Fruit fly (Drosophila melanogaster): ENCODE results near the gene MICU1.
A peak's percentile ranks its signal among the peaks of the same experiment; 100 is the strongest.

The MICU1 gene

dm6 chr2L:7154861-7155594 lies 27.0 kb upstream of the MICU1 start (continued):
- TF ChIP-seq so (GFP tag; IDR thresholded peaks at IDR 0.05) (no peak), nmo (GFP tag; optimal IDR thresholded peaks at IDR 0.05) (peak; percentile 25), gcm (GFP tag; optimal IDR thresholded peaks at IDR 0.05) (no peak), CG11456 (GFP tag; IDR thresholded peaks at IDR 0.05) (peak; percentile 54; the same call in 1 of the 3 replicates), ap (GFP tag; IDR thresholded peaks at IDR 0.05) (0 out of 2 replicates have a peak, but pooled peaks have one; percentile 19), CG3847 (GFP tag; IDR thresholded peaks at IDR 0.05) (no peak), CG7786 (GFP tag; optimal IDR thresholded peaks at IDR 0.05) (peak; percentile 2), CG7963 (GFP tag; IDR thresholded peaks at IDR 0.05; ENCODE audit: partially characterized antibody) (no peak), dati (GFP tag; IDR thresholded peaks at IDR 0.05) (no peak), ken (GFP tag; IDR thresholded peaks at IDR 0.05) (no peak), CG11504 (tag; optimal IDR thresholded peaks at IDR 0.05) (peak; percentile 63), Abd-B (GFP tag; optimal IDR thresholded peaks at IDR 0.05) (no peak), Mrtf (GFP tag; IDR thresholded peaks at IDR 0.05) (no peak), CG1647 (GFP tag; optimal IDR thresholded peaks at IDR 0.05) (peak; percentile 13), CTCF (GFP tag; optimal IDR thresholded peaks at IDR 0.05) (no peak), CG3163 (GFP tag; optimal IDR thresholded peaks at IDR 0.05) (no peak), kay (GFP tag; optimal IDR thresholded peaks at IDR 0.05) (peak; percentile 49), CG10321 (GFP tag; IDR thresholded peaks at IDR 0.05) (no peak), rib (GFP tag; IDR thresholded peaks at IDR 0.05) (no peak), CG6272 (GFP tag; IDR thresholded peaks at IDR 0.05) (no peak), Nf-YB (GFP tag; optimal IDR thresholded peaks at IDR 0.05) (no peak), az2 (GFP tag; optimal IDR thresholded peaks at IDR 0.05) (peak; percentile 36), cwo (GFP tag; optimal IDR thresholded peaks at IDR 0.05) (no peak), Neu2 (GFP tag; optimal IDR thresholded peaks at IDR 0.05; ENCODE audit: borderline replicate concordance) (no peak), CG8388 (GFP tag; optimal IDR thresholded peaks at IDR 0.05) (peak; percentile 6), pho (GFP tag; optimal IDR thresholded peaks at IDR 0.05) (peak; percentile 1), org-1 (GFP tag; optimal IDR thresholded peaks at IDR 0.05) (peak; percentile 11), CG7928 (GFP tag; optimal IDR thresholded peaks at IDR 0.05) (no peak), Ravus (GFP tag; IDR thresholded peaks at IDR 0.05) (no peak), Dek (tag; optimal IDR thresholded peaks at IDR 0.05) (no peak), CG6654 (GFP tag; optimal IDR thresholded peaks at IDR 0.05) (no peak), ssp (GFP tag; IDR thresholded peaks at IDR 0.05) (no peak), CG14860 (GFP tag; IDR thresholded peaks at IDR 0.05; ENCODE audit: partially characterized antibody) (no peak), kni (GFP tag; optimal IDR thresholded peaks at IDR 0.05) (no peak), CG1832 (GFP tag; optimal IDR thresholded peaks at IDR 0.05) (no peak), mld (GFP tag; IDR thresholded peaks at IDR 0.05; ENCODE audit: partially characterized antibody) (no peak), unpg (GFP tag; optimal IDR thresholded peaks at IDR 0.05) (peak; percentile 51), Deaf1 (tag; optimal IDR thresholded peaks at IDR 0.05) (no peak), Kr (GFP tag; optimal IDR thresholded peaks at IDR 0.05) (no peak), ewg (GFP tag; optimal IDR thresholded peaks at IDR 0.05) (no peak), CG4820 (GFP tag; optimal IDR thresholded peaks at IDR 0.05) (peak; percentile 44), amos (GFP tag; IDR thresholded peaks at IDR 0.05; ENCODE audit: partially characterized antibody) (no peak), Hand (GFP tag; optimal IDR thresholded peaks at IDR 0.05) (no peak), tna (GFP tag; IDR thresholded peaks at IDR 0.05; ENCODE audit: partially characterized antibody) (no peak), hkb (optimal IDR thresholded peaks at IDR 0.05) (no peak), hkb (GFP tag; IDR thresholded peaks at IDR 0.05) (0 out of 2 replicates have a peak, but pooled peaks have one; percentile 43), Hr78 (GFP tag; optimal IDR thresholded peaks at IDR 0.05) (no peak), Ssrp (tag; optimal IDR thresholded peaks at IDR 0.05) (no peak), CG3838 (GFP tag; optimal IDR thresholded peaks at IDR 0.05) (no peak), Rx (GFP tag; IDR thresholded peaks at IDR 0.05) (no peak)
